Worm (Caenorhabditis elegans) whole organism, young adult: ENCODE data around the gene epg-4.

ENCODE experiments used
- B0336.3 ChIP-seq: fragments of 200-800 bp; sonication (Bioruptor generic); IDR thresholded peaks from 2 replicates; pipeline ENCODE4 v1.3.6; 2022; ENCODE audit warnings: missing genetic modification characterization, missing compliant biosample characterization
- C06A6.2 ChIP-seq: fragments of 200-800 bp; sonication (Bioruptor generic); conservative IDR thresholded peaks from 2 replicates; pipeline ENCODE4 v1.3.6; 2022; ENCODE audit warnings: missing genetic modification characterization, missing compliant biosample characterization
- F23B12.7 ChIP-seq: sonication (generic microtip); optimal IDR thresholded peaks from 2 replicates; lab custom pipeline; 2017; ENCODE audit warnings: missing genetic modification characterization, mild to moderate bottlenecking, missing compliant biosample characterization, antibody characterized with exemption, moderate library complexity; ENCODE audit not compliant: insufficient read depth
- F49E8.2 ChIP-seq: sonication (generic microtip); optimal IDR thresholded peaks from 3 replicates; lab custom pipeline; 2017; ENCODE audit warnings: missing genetic modification characterization, mild to moderate bottlenecking, missing compliant biosample characterization, antibody characterized with exemption, moderate library complexity; ENCODE audit not compliant: insufficient read depth
- K11D2.4 ChIP-seq: fragments of 200-800 bp; sonication (Bioruptor generic); IDR thresholded peaks from 2 replicates; pipeline ENCODE4 v1.3.6; 2022; ENCODE audit warnings: missing genetic modification reagents, missing genetic modification characterization, missing compliant biosample characterization
- T07F8.4 ChIP-seq: sonication (generic microtip); optimal IDR thresholded peaks from 2 replicates; lab custom pipeline; 2016; ENCODE audit warnings: mild to moderate bottlenecking, missing genetic modification characterization, moderate library complexity, missing compliant biosample characterization
- T26A5.8 ChIP-seq: sonication (generic microtip); optimal IDR thresholded peaks from 2 replicates; lab custom pipeline; 2016; ENCODE audit warnings: missing genetic modification characterization, missing compliant biosample characterization
- Y56A3A.18 ChIP-seq: fragments of 200-800 bp; sonication (Bioruptor generic); IDR thresholded peaks from 2 replicates; pipeline ENCODE4 v1.3.6; 2022; ENCODE audit warnings: missing genetic modification reagents, missing genetic modification characterization, missing compliant biosample characterization
- ama-1 ChIP-seq, 3 experiments: fragments of 150-350 bp in 1 of 3; sonication (generic microtip) in 2 of 3; optimal IDR thresholded peaks; 2 replicates each; lab custom pipeline; 2014 to 2018; ENCODE audit warnings: missing biosample characterization in 2 of 3, missing genetic modification characterization in 2 of 3, missing genetic modification reagents in 2 of 3
- attf-5 ChIP-seq: fragments of 200-800 bp; sonication (Bioruptor generic); optimal IDR thresholded peaks from 2 replicates; lab custom pipeline; 2018; ENCODE audit warnings: mild to moderate bottlenecking, missing genetic modification characterization, missing compliant biosample characterization
- attf-6 ChIP-seq: fragments of 200-800 bp; sonication (Bioruptor generic); IDR thresholded peaks from 2 replicates; pipeline ENCODE4 v1.3.6; 2022; ENCODE audit warnings: missing genetic modification reagents, missing genetic modification characterization, missing compliant biosample characterization
- bed-1 ChIP-seq: fragments of 200-800 bp; sonication (Bioruptor generic); IDR thresholded peaks from 2 replicates; pipeline ENCODE4 v1.3.6; 2022; ENCODE audit warnings: missing genetic modification reagents, missing genetic modification characterization, missing compliant biosample characterization
- cebp-1 ChIP-seq, 2 experiments: fragments of 200-800 bp in 1 of 2; sonication (Bioruptor generic) in 1 of 2; sonication (generic microtip) in 1 of 2; IDR thresholded peaks in 1 of 2; optimal IDR thresholded peaks in 1 of 2; 2 replicates each; pipeline versions ENCODE4 v1.3.6 to Lab custom; 2017 to 2022; ENCODE audit warnings: missing compliant biosample characterization in 2 of 2, missing genetic modification characterization in 2 of 2, mild to moderate bottlenecking in 1 of 2, missing genetic modification reagents in 1 of 2, moderate library complexity in 1 of 2
- ceh-100 ChIP-seq: fragments of 200-800 bp; sonication (Bioruptor generic); IDR thresholded peaks from 2 replicates; pipeline ENCODE4 v1.3.6; 2022; ENCODE audit warnings: missing genetic modification reagents, missing genetic modification characterization, missing compliant biosample characterization
- ceh-58 ChIP-seq: fragments of 200-800 bp; sonication (Bioruptor generic); IDR thresholded peaks from 2 replicates; pipeline ENCODE4 v1.3.6; 2022; ENCODE audit warnings: missing genetic modification characterization, missing compliant biosample characterization
- ceh-79 ChIP-seq: sonication (generic microtip); optimal IDR thresholded peaks from 2 replicates; lab custom pipeline; 2017; ENCODE audit warnings: mild to moderate bottlenecking, missing genetic modification characterization, missing compliant biosample characterization
- die-1 ChIP-seq: sonication (generic microtip); optimal IDR thresholded peaks from 2 replicates; lab custom pipeline; 2016; ENCODE audit warnings: missing genotype, mild to moderate bottlenecking, missing genetic modification characterization, missing compliant biosample characterization
- efl-1 ChIP-seq: fragments of 150-350 bp; optimal IDR thresholded peaks from 2 replicates; lab custom pipeline; 2014; ENCODE audit warnings: missing biosample characterization, missing genetic modification reagents, missing genetic modification characterization
- egl-18 ChIP-seq: fragments of 200-800 bp; sonication (Bioruptor generic); IDR thresholded peaks from 2 replicates; pipeline ENCODE4 v1.3.6; 2022; ENCODE audit warnings: missing genetic modification reagents, missing genetic modification characterization, missing compliant biosample characterization
- ekl-4 ChIP-seq: fragments of 200-800 bp; sonication (Bioruptor generic); IDR thresholded peaks from 2 replicates; pipeline ENCODE4 v1.3.6; 2022; ENCODE audit warnings: missing genetic modification reagents, missing genetic modification characterization, missing compliant biosample characterization
- fkh-3 ChIP-seq: sonication (generic microtip); optimal IDR thresholded peaks from 2 replicates; lab custom pipeline; 2016; ENCODE audit warnings: mild to moderate bottlenecking, missing genetic modification characterization, missing compliant biosample characterization
- gei-17 ChIP-seq: fragments of 200-800 bp; sonication (Bioruptor generic); optimal IDR thresholded peaks from 2 replicates; lab custom pipeline; 2018; ENCODE audit warnings: mild to moderate bottlenecking, missing genetic modification characterization, missing compliant biosample characterization
- hmg-1.2 ChIP-seq: fragments of 200-800 bp; sonication (Bioruptor generic); IDR thresholded peaks from 2 replicates; pipeline ENCODE4 v1.3.6; 2022; ENCODE audit warnings: missing genetic modification reagents, missing genetic modification characterization, missing compliant biosample characterization
- hmg-20 ChIP-seq: fragments of 200-800 bp; sonication (Bioruptor generic); IDR thresholded peaks from 2 replicates; pipeline ENCODE4 v1.3.6; 2022; ENCODE audit warnings: missing genetic modification reagents, missing genetic modification characterization, missing compliant biosample characterization
- hrde-1 ChIP-seq: sonication (generic microtip); optimal IDR thresholded peaks from 2 replicates; lab custom pipeline; 2016; ENCODE audit warnings: missing genetic modification characterization, mild to moderate bottlenecking, missing compliant biosample characterization, moderate library complexity, missing genotype, missing genetic modification reagents, borderline replicate concordance
- let-526 ChIP-seq: fragments of 200-800 bp; sonication (Bioruptor generic); IDR thresholded peaks from 2 replicates; pipeline ENCODE4 v1.3.6; 2022; ENCODE audit warnings: missing genetic modification reagents, missing genetic modification characterization, missing compliant biosample characterization
- lin-35 ChIP-seq, 3 experiments: fragments of 150-350 bp in 2 of 3; sonication (generic microtip) in 1 of 3; optimal IDR thresholded peaks; 2 replicates each; lab custom pipeline; 2014 to 2018; ENCODE audit warnings: missing biosample characterization in 3 of 3, missing genetic modification characterization in 3 of 3, missing genetic modification reagents in 3 of 3
- lin-54 ChIP-seq: fragments of 200-800 bp; sonication (Bioruptor generic); optimal IDR thresholded peaks from 2 replicates; lab custom pipeline; 2018; ENCODE audit warnings: mild to moderate bottlenecking, missing genetic modification characterization, missing compliant biosample characterization
- lir-1 ChIP-seq: fragments of 200-800 bp; sonication (Bioruptor generic); conservative IDR thresholded peaks from 2 replicates; pipeline ENCODE4 v1.3.6; 2022; ENCODE audit warnings: missing genetic modification reagents, missing genetic modification characterization, missing compliant biosample characterization
- lsl-1 ChIP-seq: fragments of 200-800 bp; sonication (Bioruptor generic); optimal IDR thresholded peaks from 2 replicates; lab custom pipeline; 2018; ENCODE audit warnings: mild to moderate bottlenecking, missing genetic modification characterization, moderate library complexity, missing compliant biosample characterization
- madf-3 ChIP-seq: fragments of 200-800 bp; sonication (Bioruptor generic); IDR thresholded peaks from 2 replicates; pipeline ENCODE4 v1.3.6; 2022; ENCODE audit warnings: missing genetic modification reagents, missing genetic modification characterization, missing compliant biosample characterization
- mcd-1 ChIP-seq: fragments of 200-800 bp; sonication (Bioruptor generic); IDR thresholded peaks from 2 replicates; pipeline ENCODE4 v1.3.6; 2022; ENCODE audit warnings: missing genetic modification reagents, missing genetic modification characterization, missing compliant biosample characterization
- mes-4 ChIP-seq: sonication (generic microtip); optimal IDR thresholded peaks from 2 replicates; lab custom pipeline; 2016; ENCODE audit warnings: missing genotype, missing genetic modification characterization, missing compliant biosample characterization
- nfya-2 ChIP-seq: fragments of 200-800 bp; sonication (Bioruptor generic); IDR thresholded peaks from 2 replicates; pipeline ENCODE4 v1.3.6; 2022; ENCODE audit warnings: missing genetic modification reagents, missing genetic modification characterization, missing compliant biosample characterization
- nhr-120 ChIP-seq: fragments of 200-800 bp; sonication (Bioruptor generic); IDR thresholded peaks from 2 replicates; pipeline ENCODE4 v1.3.6; 2022; ENCODE audit warnings: missing genetic modification characterization, missing compliant biosample characterization
- nhr-27 ChIP-seq: fragments of 200-800 bp; sonication (Bioruptor generic); optimal IDR thresholded peaks from 2 replicates; lab custom pipeline; 2018; ENCODE audit warnings: mild to moderate bottlenecking, missing genetic modification characterization, moderate library complexity, missing compliant biosample characterization
- nhr-80 ChIP-seq: sonication (generic microtip); optimal IDR thresholded peaks from 2 replicates; lab custom pipeline; 2016; ENCODE audit warnings: missing genetic modification characterization, missing compliant biosample characterization
- nhr-90 ChIP-seq: sonication (generic microtip); optimal IDR thresholded peaks from 2 replicates; lab custom pipeline; 2016; ENCODE audit warnings: missing genotype, mild to moderate bottlenecking, missing genetic modification characterization, missing compliant biosample characterization
- repo-1 ChIP-seq: sonication (generic microtip); optimal IDR thresholded peaks from 2 replicates; lab custom pipeline; 2017; ENCODE audit warnings: mild to moderate bottlenecking, missing genetic modification characterization, missing compliant biosample characterization
- sdz-38 ChIP-seq: sonication (generic microtip); optimal IDR thresholded peaks from 2 replicates; lab custom pipeline; 2016; ENCODE audit warnings: missing genotype, missing genetic modification characterization, missing compliant biosample characterization
- snpc-3.4 ChIP-seq: sonication (generic microtip); optimal IDR thresholded peaks from 2 replicates; lab custom pipeline; 2017; ENCODE audit warnings: missing genetic modification characterization, mild to moderate bottlenecking, missing compliant biosample characterization, antibody characterized with exemption, moderate library complexity, missing genotype, missing genetic modification reagents
- snpc-4 ChIP-seq, 5 experiments: fragments of 150-350 bp in 1 of 5; sonication (generic microtip) in 4 of 5; optimal IDR thresholded peaks; 2 replicates each; lab custom pipeline; 2014 to 2018; ENCODE audit warnings: missing genetic modification characterization in 5 of 5, missing biosample characterization in 3 of 5, antibody characterized with exemption in 2 of 5, mild to moderate bottlenecking in 2 of 5, missing compliant biosample characterization in 2 of 5, missing genotype in 2 of 5, moderate library complexity in 2 of 5, missing genetic modification reagents in 1 of 5
- tbp1 ChIP-seq: fragments of 200-800 bp; sonication (Bioruptor generic); optimal IDR thresholded peaks from 2 replicates; lab custom pipeline; 2018; ENCODE audit warnings: mild to moderate bottlenecking, missing genetic modification characterization, missing compliant biosample characterization
- tlf-1 ChIP-seq: fragments of 200-800 bp; sonication (Bioruptor generic); optimal IDR thresholded peaks from 2 replicates; lab custom pipeline; 2018; ENCODE audit warnings: mild to moderate bottlenecking, missing genetic modification characterization, missing compliant biosample characterization
- ztf-18 ChIP-seq: sonication (generic microtip); optimal IDR thresholded peaks from 2 replicates; lab custom pipeline; 2016; ENCODE audit warnings: missing genotype, mild to moderate bottlenecking, missing genetic modification characterization, missing compliant biosample characterization
- ztf-26 ChIP-seq: sonication (generic microtip); optimal IDR thresholded peaks from 2 replicates; lab custom pipeline; 2017; ENCODE audit warnings: missing genetic modification characterization, missing compliant biosample characterization

epg-4 gene

DNA sequence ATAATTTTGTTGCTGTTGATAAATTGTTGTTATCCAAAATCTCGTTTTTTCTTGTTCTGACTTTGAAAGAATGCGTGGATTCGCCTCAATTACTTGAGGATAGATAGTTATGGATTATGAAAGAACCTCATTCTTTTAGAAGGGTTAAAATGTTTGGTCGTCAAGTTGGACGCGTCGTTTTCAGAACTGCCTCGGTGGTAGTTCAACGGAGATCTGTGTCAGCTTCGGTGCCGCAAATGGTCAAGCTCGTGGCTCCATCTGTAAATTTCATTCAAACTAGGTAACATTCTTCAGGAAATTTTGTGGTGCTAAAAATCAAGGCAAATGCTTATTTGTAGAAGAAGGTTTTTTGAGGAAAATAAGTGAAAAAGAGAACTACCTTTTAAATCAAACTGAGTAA is 1.4 kb upstream of the epg-4 start, which contains the start of gene ndab-2 (continued):
- TF ChIP-seq hrde-1 (tag; lab: Kevin White, UChicago) (peak; percentile 71), ekl-4 (GFP tag; lab: Robert Waterston, UW) (peak; percentile 82), attf-6 (peak; percentile 79), snpc-3.4 (peak; percentile 57)

DNA sequence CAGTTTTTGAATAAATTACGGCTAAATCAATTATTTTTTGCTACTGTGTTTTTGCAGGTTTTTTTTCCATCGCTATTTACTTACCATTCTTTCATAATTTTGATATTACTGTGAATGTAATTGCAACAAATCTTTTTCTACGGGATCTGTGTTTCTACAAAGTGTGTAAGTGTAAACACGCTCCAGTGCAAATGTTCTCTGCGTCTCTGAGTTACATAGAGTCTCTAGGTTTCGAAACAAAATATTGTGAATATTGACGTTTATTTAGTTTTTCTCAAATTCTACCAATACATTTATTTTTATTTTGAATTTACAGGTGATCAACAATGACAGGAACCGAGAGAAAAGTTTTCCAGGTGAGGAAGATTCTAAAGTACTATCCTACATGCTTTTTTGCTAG is 2.1 kb downstream of the epg-4 start, which contains the start of gene yju-2:
Gene yju-2 (plus strand): TSS at position 315 of the 400 bp plus-strand sequence.
- TF ChIP-seq ceh-100 (peak; percentile 88), ama-1 (optimal IDR thresholded peaks at IDR 0.05; lab: Kevin White, UChicago) (peak; percentile 16), ama-1 (GFP tag; optimal IDR thresholded peaks at IDR 0.05; lab: Kevin White, UChicago) (peak in 1 of 2 experiments; percentile 38), tbp1 (peak; percentile 11), nhr-27 (tag; lab: Kevin White, UChicago) (peak; percentile 9), nfya-2 (GFP tag; lab: Robert Waterston, UW) (no peak), efl-1 (GFP tag; lab: Kevin White, UChicago) (peak; percentile 12), let-526 (GFP tag; lab: Robert Waterston, UW) (no peak), snpc-4 (GFP tag; optimal IDR thresholded peaks at IDR 0.05; lab: Kevin White, UChicago) (peak; percentile 31), snpc-4 (tag; optimal IDR thresholded peaks at IDR 0.05; lab: Kevin White, UChicago) (peak in 2 of 4 experiments; percentile 38 to 41), ceh-58 (GFP tag; lab: Robert Waterston, UW) (no peak), madf-3 (GFP tag; lab: Robert Waterston, UW) (0 out of 2 replicates have a peak, but pooled peaks have one; percentile 47), ceh-79 (tag; lab: Kevin White, UChicago) (no peak), K11D2.4 (GFP tag; lab: Robert Waterston, UW) (no peak), F49E8.2 (peak; percentile 48), hmg-20 (GFP tag; lab: Robert Waterston, UW) (no peak), nhr-80 (tag; lab: Kevin White, UChicago) (peak; percentile 7), F23B12.7 (tag; lab: Kevin White, UChicago) (peak; percentile 35), bed-1 (GFP tag; lab: Robert Waterston, UW) (no peak), C06A6.2 (GFP tag; lab: Robert Waterston, UW) (no peak), nhr-90 (tag; lab: Kevin White, UChicago) (no peak), ztf-26 (tag; lab: Kevin White, UChicago) (no peak), mes-4 (tag; lab: Kevin White, UChicago) (no peak), repo-1 (tag; lab: Kevin White, UChicago) (peak; percentile 18), lin-54 (peak; percentile 16), die-1 (tag; lab: Kevin White, UChicago) (no peak), nhr-120 (GFP tag; lab: Robert Waterston, UW) (no peak), Y56A3A.18 (no peak), hmg-1.2 (GFP tag; lab: Robert Waterston, UW) (peak; percentile 81), sdz-38 (tag; lab: Kevin White, UChicago) (no peak), gei-17 (GFP tag; lab: Kevin White, UChicago) (no peak), mcd-1 (GFP tag; lab: Robert Waterston, UW) (peak; percentile 68), attf-5 (GFP tag; lab: Kevin White, UChicago) (peak; percentile 12), T26A5.8 (tag; lab: Kevin White, UChicago) (no peak), B0336.3 (GFP tag; lab: Robert Waterston, UW) (0 out of 2 replicates have a peak, but pooled peaks have one; percentile 22), lsl-1 (peak; percentile 7), cebp-1 (GFP tag; IDR thresholded peaks at IDR 0.05; lab: Robert Waterston, UW) (no peak), cebp-1 (tag; optimal IDR thresholded peaks at IDR 0.05; lab: Kevin White, UChicago) (peak; percentile 58), fkh-3 (tag; lab: Kevin White, UChicago) (no peak), ztf-18 (tag; lab: Kevin White, UChicago) (peak; percentile 2), lin-35 (GFP tag; optimal IDR thresholded peaks at IDR 0.05; lab: Kevin White, UChicago) (peak in 1 of 3 experiments; percentile 57), egl-18 (GFP tag; lab: Robert Waterston, UW) (no peak), tlf-1 (no peak), lir-1 (GFP tag; lab: Robert Waterston, UW) (no peak), T07F8.4 (no peak)
